Fruit fly (Drosophila melanogaster) whole organism, prepupa: ENCODE data around the gene Gnpnat.

Experiments
- CG10631 ChIP-seq: fragments of 200-800 bp; sonication (Bioruptor generic); optimal IDR thresholded peaks from 2 replicates; lab custom pipeline; 2016; ENCODE audit warnings: missing biosample characterization, missing genetic modification characterization
- CG11902 ChIP-seq: fragments of 200-800 bp; sonication (Bioruptor generic); optimal IDR thresholded peaks from 3 replicates; lab custom pipeline; 2016; ENCODE audit warnings: missing biosample characterization, missing genetic modification characterization
- CG15336 ChIP-seq: fragments of 200-800 bp; sonication (Bioruptor generic); IDR thresholded peaks from 2 replicates; pipeline ENCODE4 v1.3.6; 2022; ENCODE audit warnings: missing biosample characterization, missing genetic modification characterization
- CG16779 ChIP-seq: fragments of 200-800 bp; sonication (Bioruptor generic); optimal IDR thresholded peaks from 3 replicates; lab custom pipeline; 2017; ENCODE audit warnings: missing biosample characterization, mild to moderate bottlenecking, missing genetic modification characterization
- CG3032 ChIP-seq: fragments of 200-800 bp; optimal IDR thresholded peaks from 2 replicates; lab custom pipeline; 2019; ENCODE audit warnings: missing biosample characterization, mild to moderate bottlenecking, missing genetic modification characterization, moderate library complexity
- CG32006 ChIP-seq: fragments of 200-800 bp; sonication (Bioruptor generic); optimal IDR thresholded peaks from 3 replicates; lab custom pipeline; 2017; ENCODE audit warnings: missing biosample characterization, mild to moderate bottlenecking, missing genetic modification characterization
- CG34406 ChIP-seq: fragments of 200-800 bp; sonication (Bioruptor generic); optimal IDR thresholded peaks from 3 replicates; lab custom pipeline; 2016; ENCODE audit warnings: missing biosample characterization, missing genetic modification characterization
- CG3919 ChIP-seq: fragments of 200-800 bp; sonication (Bioruptor generic); optimal IDR thresholded peaks from 3 replicates; lab custom pipeline; 2016; ENCODE audit warnings: missing biosample characterization, missing genetic modification characterization
- CG4318 ChIP-seq: fragments of 200-800 bp; sonication (Bioruptor generic); optimal IDR thresholded peaks from 3 replicates; lab custom pipeline; 2017; ENCODE audit warnings: missing biosample characterization, mild to moderate bottlenecking, missing genetic modification characterization
- CG6792 ChIP-seq: fragments of 200-800 bp; sonication (Bioruptor generic); optimal IDR thresholded peaks from 3 replicates; lab custom pipeline; 2016; ENCODE audit warnings: missing biosample characterization, missing genetic modification characterization
- CG8119 ChIP-seq: fragments of 200-800 bp; sonication (Bioruptor generic); IDR thresholded peaks from 3 replicates; pipeline ENCODE4 v1.3.6; 2022; ENCODE audit warnings: missing biosample characterization, missing genetic modification characterization
- Eip78C ChIP-seq: fragments of 200-800 bp; sonication (Bioruptor generic); peaks from one replicate; lab custom pipeline; 2016; ENCODE audit warnings: missing biosample characterization, missing genetic modification characterization
- Eip93F ChIP-seq: fragments of 200-800 bp; sonication (Bioruptor generic); optimal IDR thresholded peaks from 2 replicates; lab custom pipeline; 2016; ENCODE audit warnings: missing biosample characterization, mild to moderate bottlenecking, missing genetic modification characterization
- Ets21C ChIP-seq: fragments of 200-800 bp; sonication (Bioruptor generic); optimal IDR thresholded peaks from 3 replicates; lab custom pipeline; 2016; ENCODE audit warnings: missing biosample characterization, missing genetic modification characterization
- Hr38 ChIP-seq: sonication (Bioruptor generic); optimal IDR thresholded peaks from 2 replicates; lab custom pipeline; 2016; ENCODE audit warnings: missing biosample characterization, missing genetic modification characterization
- Hr39 ChIP-seq: fragments of 200-800 bp; sonication (Bioruptor generic); optimal IDR thresholded peaks from 2 replicates; lab custom pipeline; 2016; ENCODE audit warnings: missing biosample characterization, missing genetic modification characterization
- Hr4 ChIP-seq: fragments of 200-800 bp; sonication (Bioruptor generic); optimal IDR thresholded peaks from 3 replicates; lab custom pipeline; 2016; ENCODE audit warnings: missing biosample characterization, missing genetic modification characterization
- Met ChIP-seq: fragments of 200-800 bp; sonication (Bioruptor generic); optimal IDR thresholded peaks from 3 replicates; lab custom pipeline; 2016; ENCODE audit warnings: missing biosample characterization, missing genetic modification characterization
- OdsH ChIP-seq: fragments of 200-800 bp; sonication (Bioruptor generic); optimal IDR thresholded peaks from 3 replicates; lab custom pipeline; 2016; ENCODE audit warnings: missing biosample characterization, missing genetic modification characterization
- Sox14 ChIP-seq: fragments of 200-800 bp; sonication (Bioruptor generic); optimal IDR thresholded peaks from 3 replicates; lab custom pipeline; 2016; ENCODE audit warnings: missing biosample characterization, missing genetic modification characterization
- achi ChIP-seq: fragments of 200-800 bp; sonication (Bioruptor generic); optimal IDR thresholded peaks from 3 replicates; lab custom pipeline; 2016; ENCODE audit warnings: missing biosample characterization, missing genetic modification characterization
- cyc ChIP-seq: fragments of 200-800 bp; sonication (Bioruptor generic); optimal IDR thresholded peaks from 3 replicates; lab custom pipeline; 2016; ENCODE audit warnings: missing biosample characterization, missing genetic modification characterization
- dac ChIP-seq: fragments of 200-800 bp; sonication (Bioruptor generic); optimal IDR thresholded peaks from 2 replicates; lab custom pipeline; 2017; ENCODE audit warnings: missing biosample characterization, mild to moderate bottlenecking, missing genetic modification characterization
- dsx ChIP-seq: fragments of 200-800 bp; optimal IDR thresholded peaks from 3 replicates; lab custom pipeline; 2019; ENCODE audit warnings: missing biosample characterization, mild to moderate bottlenecking, missing genetic modification characterization, moderate library complexity; ENCODE audit not compliant: poor library complexity, severe bottlenecking
- eg ChIP-seq: fragments of 200-800 bp; sonication (Bioruptor generic); IDR thresholded peaks from 3 replicates; pipeline ENCODE4 v1.3.6; 2022; ENCODE audit warnings: missing biosample characterization, missing genetic modification characterization
- esn ChIP-seq: fragments of 200-800 bp; sonication (Bioruptor generic); optimal IDR thresholded peaks from 2 replicates; lab custom pipeline; 2016; ENCODE audit warnings: missing biosample characterization, mild to moderate bottlenecking, missing genetic modification characterization, moderate library complexity
- fd85E ChIP-seq: fragments of 200-800 bp; sonication (Bioruptor generic); optimal IDR thresholded peaks from 3 replicates; lab custom pipeline; 2016; ENCODE audit warnings: missing biosample characterization, missing genetic modification characterization
- lz ChIP-seq: fragments of 200-800 bp; sonication (Bioruptor generic); optimal IDR thresholded peaks from 3 replicates; lab custom pipeline; 2016; ENCODE audit warnings: missing biosample characterization, missing genetic modification characterization
- net ChIP-seq: fragments of 200-800 bp; sonication (Bioruptor generic); optimal IDR thresholded peaks from 3 replicates; lab custom pipeline; 2016; ENCODE audit warnings: missing biosample characterization, missing genetic modification characterization
- pdm3 ChIP-seq: fragments of 200-800 bp; sonication (Bioruptor generic); optimal IDR thresholded peaks from 3 replicates; lab custom pipeline; 2016; ENCODE audit warnings: missing biosample characterization, missing genetic modification characterization
- spab ChIP-seq: fragments of 200-800 bp; sonication (Bioruptor generic); optimal IDR thresholded peaks from 2 replicates; lab custom pipeline; 2017; ENCODE audit warnings: missing biosample characterization, mild to moderate bottlenecking, missing genetic modification characterization, missing genetic modification reagents
- svp ChIP-seq: fragments of 200-800 bp; sonication (Bioruptor generic); peaks from one replicate; lab custom pipeline; 2016; ENCODE audit warnings: missing biosample characterization, missing genetic modification characterization
- topi ChIP-seq: fragments of 200-800 bp; sonication (Bioruptor generic); optimal IDR thresholded peaks from 3 replicates; lab custom pipeline; 2016; ENCODE audit warnings: missing biosample characterization, missing genetic modification characterization

Gnpnat gene

dm6 chr3R:29696359-29696758 lies 41.7 kb upstream of the Gnpnat start:
- peak; percentile 8 for TF ChIP-seq Hr39 (GFP tag; lab: Kevin White, UChicago)
- no peak for TF ChIP-seq CG3032
- TF ChIP-seq eg (GFP tag; lab: Robert Waterston, UW): no peak
- TF ChIP-seq svp: no peak
- TF ChIP-seq Eip93F (GFP tag; lab: Kevin White, UChicago): no peak

- TF ChIP-seq achi (no peak), net (GFP tag; lab: Kevin White, UChicago) (no peak), CG10631 (GFP tag; lab: Kevin White, UChicago) (no peak), CG8119 (GFP tag; lab: Robert Waterston, UW) (no peak), Eip78C (GFP tag; lab: Kevin White, UChicago) (no peak), CG34406 (GFP tag; lab: Kevin White, UChicago) (no peak), topi (no peak), CG32006 (no peak)
These were observed 40.2 kb upstream of the Gnpnat start for dm6 chr3R:29697841-29698240.

dm6 chr3R:29699220-29699619 lies 38.9 kb upstream of the Gnpnat start:
- TF ChIP-seq eg (GFP tag; lab: Robert Waterston, UW) (peak; percentile 68; the same call in 2 of the 3 replicates), svp (no peak), Hr4 (GFP tag; lab: Kevin White, UChicago) (peak; percentile 12), CG15336 (GFP tag; lab: Robert Waterston, UW) (peak; percentile 47; the same call in 1 of the 2 replicates), esn (GFP tag; lab: Kevin White, UChicago) (no peak), CG32006 (peak; percentile 26), achi (no peak), Eip78C (GFP tag; lab: Kevin White, UChicago) (peak; percentile 15), CG8119 (GFP tag; lab: Robert Waterston, UW) (peak; percentile 42; the same call in 1 of the 3 replicates)

dm6 chr3R:29701739-29702138 lies 36.3 kb upstream of the Gnpnat start:
- TF ChIP-seq dsx (GFP tag; lab: Kevin White, UChicago) (no peak), topi (no peak), CG8119 (GFP tag; lab: Robert Waterston, UW) (no peak), Ets21C (GFP tag; lab: Kevin White, UChicago) (no peak), CG16779 (no peak), OdsH (GFP tag; lab: Kevin White, UChicago) (no peak), pdm3 (no peak), eg (GFP tag; lab: Robert Waterston, UW) (no peak), CG10631 (GFP tag; lab: Kevin White, UChicago) (no peak)
- TF ChIP-seq, all 60 proteins: peak for 0

- TF ChIP-seq fd85E (GFP tag; lab: Kevin White, UChicago) (no peak), lz (peak; percentile 27), net (GFP tag; lab: Kevin White, UChicago) (no peak), CG4318 (no peak), Hr4 (GFP tag; lab: Kevin White, UChicago) (no peak), Sox14 (GFP tag; lab: Kevin White, UChicago) (no peak), CG6792 (GFP tag; lab: Kevin White, UChicago) (no peak), CG16779 (no peak), topi (peak; percentile 29), Eip78C (GFP tag; lab: Kevin White, UChicago) (no peak), esn (GFP tag; lab: Kevin White, UChicago) (no peak), cyc (GFP tag; lab: Kevin White, UChicago) (peak; percentile 45), CG3919 (GFP tag; lab: Kevin White, UChicago) (peak; percentile 9), Hr38 (GFP tag; lab: Kevin White, UChicago) (no peak), spab (GFP tag; lab: Kevin White, UChicago) (no peak), Met (GFP tag; lab: Kevin White, UChicago) (peak; percentile 40)
These were observed 33.5 kb upstream of the Gnpnat start for dm6 chr3R:29704557-29704956.

- TF ChIP-seq dac (GFP tag; lab: Kevin White, UChicago) (no peak), CG10631 (GFP tag; lab: Kevin White, UChicago) (no peak), Ets21C (GFP tag; lab: Kevin White, UChicago) (no peak), achi (no peak), fd85E (GFP tag; lab: Kevin White, UChicago) (no peak), CG34406 (GFP tag; lab: Kevin White, UChicago) (no peak), Met (GFP tag; lab: Kevin White, UChicago) (no peak), Hr38 (GFP tag; lab: Kevin White, UChicago) (no peak), CG8119 (GFP tag; lab: Robert Waterston, UW) (no peak), CG11902 (GFP tag; lab: Kevin White, UChicago) (no peak), Eip78C (GFP tag; lab: Kevin White, UChicago) (no peak)
These were observed 32.2 kb upstream of the Gnpnat start for dm6 chr3R:29705789-29706303.
